Worm (Caenorhabditis elegans) whole organism, early embryonic: Measurements from ENCODE around the gene R12B2.2.

ENCODE experiments used
- F13C5.2 ChIP-seq: sonication (generic microtip); optimal IDR thresholded peaks from 2 replicates; lab custom pipeline; 2017; ENCODE audit warnings: mild to moderate bottlenecking, missing genetic modification characterization, inconsistent platforms, missing compliant biosample characterization
- aly-1 ChIP-seq: sonication (generic microtip); optimal IDR thresholded peaks from 2 replicates; lab custom pipeline; 2016; ENCODE audit warnings: missing genetic modification characterization, missing compliant biosample characterization
- ama-1 ChIP-seq: fragments of 150-350 bp; optimal IDR thresholded peaks from 2 replicates; lab custom pipeline; 2014
- ceh-13 ChIP-seq: fragments of 200-800 bp; sonication (Bioruptor generic); optimal IDR thresholded peaks from 2 replicates; lab custom pipeline; 2018; ENCODE audit warnings: mild to moderate bottlenecking, missing genetic modification characterization, missing compliant biosample characterization
- ets-7 ChIP-seq: sonication (generic microtip); optimal IDR thresholded peaks from 2 replicates; lab custom pipeline; 2016; ENCODE audit warnings: missing genotype, missing genetic modification characterization, missing compliant biosample characterization
- flt-1 ChIP-seq: fragments of 200-800 bp; sonication (Bioruptor generic); IDR thresholded peaks from 2 replicates; pipeline ENCODE4 v1.3.6; 2022; ENCODE audit warnings: missing genetic modification characterization, missing compliant biosample characterization
- hmbx-1 ChIP-seq: sonication (generic microtip); optimal IDR thresholded peaks from 2 replicates; lab custom pipeline; 2016; ENCODE audit warnings: mild to moderate bottlenecking, missing genetic modification characterization, missing compliant biosample characterization
- hnd-1 ChIP-seq: sonication (generic microtip); optimal IDR thresholded peaks from 2 replicates; lab custom pipeline; 2016; ENCODE audit warnings: missing genetic modification characterization, missing compliant biosample characterization
- scrt-1 ChIP-seq: fragments of 200-800 bp; sonication (Bioruptor generic); IDR thresholded peaks from 2 replicates; pipeline ENCODE4 v1.3.6; 2022; ENCODE audit warnings: missing genetic modification characterization, missing compliant biosample characterization
- sea-1 ChIP-seq: fragments of 200-800 bp; sonication (Bioruptor generic); conservative IDR thresholded peaks from 2 replicates; pipeline ENCODE4 v1.3.6; 2022; ENCODE audit warnings: missing genetic modification characterization, missing compliant biosample characterization
- tbx-11 ChIP-seq: fragments of 200-800 bp; sonication (Bioruptor generic); IDR thresholded peaks from 2 replicates; pipeline ENCODE4 v1.3.6; 2022; ENCODE audit warnings: missing genetic modification characterization, missing compliant biosample characterization
- tra-4 ChIP-seq: sonication (generic microtip); optimal IDR thresholded peaks from 2 replicates; lab custom pipeline; 2017; ENCODE audit warnings: missing genetic modification characterization, missing compliant biosample characterization

DNA sequence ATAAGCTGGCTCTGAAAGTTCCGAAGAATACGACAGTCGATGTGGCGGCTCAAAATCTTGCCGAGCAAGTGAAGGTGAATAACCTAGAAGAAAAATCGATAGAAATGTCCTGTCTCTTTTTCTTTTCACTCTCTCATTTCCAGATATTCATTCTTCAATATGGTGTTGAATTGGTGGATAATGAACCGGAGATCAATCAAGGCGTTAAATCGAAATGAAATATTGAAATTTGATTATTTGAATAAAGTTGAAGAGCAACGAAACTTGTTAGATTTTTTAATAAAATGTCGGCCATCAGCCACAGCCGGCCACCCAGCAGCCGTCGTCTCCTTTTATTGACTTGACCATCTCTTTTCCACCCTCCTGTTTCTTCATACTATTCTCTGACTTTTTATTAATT lies at the start of gene R12B2.2:
- no peak for TF ChIP-seq hnd-1 (tag; lab: Kevin White, UChicago)
- TF ChIP-seq aly-1 (tag; lab: Kevin White, UChicago): no peak
- no peak for TF ChIP-seq F13C5.2
- TF ChIP-seq ama-1 (lab: Kevin White, UChicago): no peak
- TF ChIP-seq hmbx-1 (tag; lab: Kevin White, UChicago): no peak
- TF ChIP-seq flt-1 (GFP tag; lab: Robert Waterston, UW): no peak
- TF ChIP-seq tbx-11 (GFP tag; lab: Robert Waterston, UW): no peak
- no peak for TF ChIP-seq sea-1
- TF ChIP-seq scrt-1 (GFP tag; lab: Robert Waterston, UW): no peak
- TF ChIP-seq tra-4 (tag; lab: Kevin White, UChicago): no peak
- no peak for TF ChIP-seq ceh-13 (GFP tag; lab: Kevin White, UChicago)
- no peak for TF ChIP-seq ets-7 (tag; lab: Kevin White, UChicago)
